Fruit fly (Drosophila melanogaster): Measurements from ENCODE around the gene CG14154.

dm6 chr3L:10680728-10681306 lies 39.1 kb downstream of the CG14154 start:
- TF ChIP-seq CG8478 (optimal IDR thresholded peaks at IDR 0.05) (no peak), CTCF (optimal IDR thresholded peaks at IDR 0.05) (no peak)
